Worm (Caenorhabditis elegans) whole organism, L2 larva: ENCODE data around the gene dyf-6.

Experiments used
- alr-1 ChIP-seq: fragments of 150-350 bp; optimal IDR thresholded peaks from 2 replicates; lab custom pipeline; 2014; ENCODE audit warnings: missing biosample characterization, missing genetic modification characterization
- aly-2 ChIP-seq: fragments of 150-350 bp; optimal IDR thresholded peaks from 2 replicates; lab custom pipeline; 2014; ENCODE audit warnings: missing biosample characterization, missing genetic modification characterization
- ama-1 ChIP-seq: fragments of 150-350 bp; optimal IDR thresholded peaks from 2 replicates; lab custom pipeline; 2018; ENCODE audit warnings: inconsistent platforms
- blmp-1 ChIP-seq: sonication (generic microtip); optimal IDR thresholded peaks from 2 replicates; lab custom pipeline; 2017; ENCODE audit warnings: missing genetic modification characterization, mild to moderate bottlenecking, missing compliant biosample characterization, antibody characterized with exemption, moderate library complexity; ENCODE audit not compliant: insufficient read depth
- egl-27 ChIP-seq: sonication (generic microtip); optimal IDR thresholded peaks from 3 replicates; lab custom pipeline; 2017; ENCODE audit warnings: missing biosample characterization, missing genetic modification reagents, missing genetic modification characterization
- elt-1 ChIP-seq: fragments of 150-350 bp; optimal IDR thresholded peaks from 2 replicates; lab custom pipeline; 2014; ENCODE audit warnings: missing biosample characterization, missing genetic modification characterization
- lin-11 ChIP-seq: fragments of 150-350 bp; sonication (generic microtip); optimal IDR thresholded peaks from 2 replicates; lab custom pipeline; 2014; ENCODE audit warnings: missing biosample characterization, missing genetic modification characterization, inconsistent platforms, mixed read lengths
- lin-13 ChIP-seq: fragments of 150-350 bp; optimal IDR thresholded peaks from 2 replicates; lab custom pipeline; 2014; ENCODE audit warnings: missing biosample characterization, missing genetic modification reagents, missing genetic modification characterization
- lsy-2 ChIP-seq, 2 experiments: fragments of 150-350 bp in 1 of 2; sonication (generic microtip) in 1 of 2; optimal IDR thresholded peaks; 2 replicates each; lab custom pipeline; 2014 to 2017; ENCODE audit warnings: missing biosample characterization in 2 of 2, missing genetic modification characterization in 2 of 2
- nhr-237 ChIP-seq: fragments of 150-350 bp; optimal IDR thresholded peaks from 2 replicates; lab custom pipeline; 2014; ENCODE audit warnings: missing biosample characterization, missing genetic modification characterization
- nhr-25 ChIP-seq: fragments of 150-350 bp; sonication (generic microtip); optimal IDR thresholded peaks from 3 replicates; lab custom pipeline; 2014; ENCODE audit warnings: missing biosample characterization, missing genetic modification characterization
- nhr-77 ChIP-seq: fragments of 150-350 bp; optimal IDR thresholded peaks from 2 replicates; lab custom pipeline; 2014; ENCODE audit warnings: missing biosample characterization, missing genetic modification characterization
- unc-39 ChIP-seq: fragments of 150-350 bp; optimal IDR thresholded peaks from 2 replicates; lab custom pipeline; 2014; ENCODE audit warnings: missing biosample characterization, missing genetic modification characterization

- TF ChIP-seq lin-11 (tag; lab: Kevin White, UChicago) (no peak), unc-39 (tag; lab: Kevin White, UChicago) (no peak), ama-1 (no peak), egl-27 (tag; lab: Kevin White, UChicago) (no peak), nhr-25 (tag; lab: Kevin White, UChicago) (no peak), nhr-77 (tag; lab: Kevin White, UChicago) (no peak), lsy-2 (tag; optimal IDR thresholded peaks at IDR 0.05; lab: Kevin White, UChicago) (no peak), nhr-237 (tag; lab: Kevin White, UChicago) (no peak), lin-13 (GFP tag; lab: Kevin White, UChicago) (no peak), elt-1 (tag; lab: Kevin White, UChicago) (no peak), aly-2 (tag; lab: Kevin White, UChicago) (no peak), alr-1 (tag; lab: Kevin White, UChicago) (no peak), blmp-1 (no peak)
Measured at ce11 chrX:10353857-10354256, 32.5 kb downstream of the dyf-6 start.
